Fruit fly (Drosophila melanogaster): ENCODE data around the gene CG42716.

DNA sequence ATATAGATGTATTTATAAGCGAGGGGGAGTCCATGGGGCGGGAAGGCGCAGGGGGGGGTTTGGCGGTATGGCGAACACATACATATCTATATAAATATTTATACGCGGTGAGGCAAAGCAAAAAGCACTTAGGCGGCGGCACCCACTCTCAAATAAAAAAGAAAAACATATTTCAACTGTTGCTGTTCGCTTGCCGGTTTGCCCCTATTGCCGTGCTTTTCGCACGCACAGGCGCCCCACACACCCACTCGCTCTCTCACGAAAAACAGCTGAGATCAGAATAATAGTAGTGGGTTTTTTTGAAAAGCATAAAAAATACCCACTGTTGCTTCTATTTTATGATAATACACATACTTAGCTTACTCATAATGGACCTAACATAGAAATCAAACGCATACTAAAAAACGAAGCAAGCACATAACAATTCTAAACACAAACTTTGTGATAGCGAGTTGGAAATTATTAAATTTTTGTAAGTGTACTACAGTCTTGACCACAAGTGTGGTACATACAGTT is 32.4 kb upstream of the CG42716 start:
- TF ChIP-seq h (optimal IDR thresholded peaks at IDR 0.05) (no peak), Sin3A (optimal IDR thresholded peaks at IDR 0.05) (no peak), Myc (optimal IDR thresholded peaks at IDR 0.05) (no peak), ttk (optimal IDR thresholded peaks at IDR 0.05) (no peak), psq (optimal IDR thresholded peaks at IDR 0.05) (no peak), insv (optimal IDR thresholded peaks at IDR 0.05) (no peak)
